Fruit fly (Drosophila melanogaster) whole organism, wandering third instar larva: ENCODE results near the gene CG14710.

Experiments used
- Abd-B ChIP-seq: fragments of >200 bp; optimal IDR thresholded peaks from 2 replicates; lab custom pipeline; 2017; ENCODE audit warnings: missing biosample characterization, missing genetic modification characterization
- CG32264 ChIP-seq: fragments of 200-800 bp; sonication (Bioruptor generic); optimal IDR thresholded peaks from 2 replicates; lab custom pipeline; 2016; ENCODE audit warnings: missing biosample characterization, missing genetic modification characterization
- CG9705 ChIP-seq: fragments of 200-800 bp; sonication (Bioruptor generic); optimal IDR thresholded peaks from 2 replicates; lab custom pipeline; 2018; ENCODE audit warnings: missing biosample characterization, mild to moderate bottlenecking, missing genetic modification characterization
- CrebA ChIP-seq: fragments of 200-800 bp; sonication (Bioruptor generic); optimal IDR thresholded peaks from 2 replicates; lab custom pipeline; 2016; ENCODE audit warnings: missing biosample characterization, mild to moderate bottlenecking, missing genetic modification characterization, borderline replicate concordance
- Dfd ChIP-seq: fragments of >200 bp; optimal IDR thresholded peaks from 2 replicates; lab custom pipeline; 2017; ENCODE audit warnings: missing biosample characterization, missing genetic modification characterization
- Dif ChIP-seq: fragments of 200-275, 200-300 bp; sonication (Bioruptor generic); optimal IDR thresholded peaks from 2 replicates; lab custom pipeline; 2018; ENCODE audit warnings: missing biosample characterization, missing genetic modification characterization; ENCODE audit not compliant: partially characterized antibody
- GATAd ChIP-seq: sonication (Bioruptor generic); optimal IDR thresholded peaks from 2 replicates; lab custom pipeline; 2016; ENCODE audit warnings: missing biosample characterization, missing genetic modification characterization
- HLH106 ChIP-seq: fragments of 200-800 bp; optimal IDR thresholded peaks from 3 replicates; lab custom pipeline; 2019; ENCODE audit warnings: missing biosample characterization, mild to moderate bottlenecking, missing genetic modification characterization, moderate library complexity
- Hnf4 ChIP-seq: fragments of 200-800 bp; sonication (Bioruptor generic); optimal IDR thresholded peaks from 2 replicates; lab custom pipeline; 2016; ENCODE audit warnings: missing biosample characterization, mild to moderate bottlenecking, missing genetic modification characterization
- Hr78 ChIP-seq: fragments of >200 bp; optimal IDR thresholded peaks from 2 replicates; lab custom pipeline; 2017; ENCODE audit warnings: missing biosample characterization, missing genetic modification characterization
- Hr83 ChIP-seq: fragments of 200-300 bp; sonication (Bioruptor generic); optimal IDR thresholded peaks from 2 replicates; lab custom pipeline; 2016; ENCODE audit warnings: missing biosample characterization, mild to moderate bottlenecking, missing genetic modification characterization, moderate library complexity; ENCODE audit not compliant: poor library complexity, severe bottlenecking
- Jra ChIP-seq: sonication (Bioruptor generic); optimal IDR thresholded peaks from 2 replicates; lab custom pipeline; 2016; ENCODE audit warnings: missing biosample characterization, missing genetic modification characterization
- Mio ChIP-seq: sonication (Bioruptor generic); optimal IDR thresholded peaks from 2 replicates; lab custom pipeline; 2016; ENCODE audit warnings: missing biosample characterization, missing genetic modification characterization
- Myc ChIP-seq: fragments of >200 bp; optimal IDR thresholded peaks from 2 replicates; lab custom pipeline; 2017
- N ChIP-seq: fragments of >200 bp; optimal IDR thresholded peaks from 2 replicates; lab custom pipeline; 2018; ENCODE audit warnings: missing biosample characterization, missing external identifiers, missing genetic modification characterization
- OdsH ChIP-seq: fragments of 200-800 bp; sonication (Bioruptor generic); optimal IDR thresholded peaks from 2 replicates; lab custom pipeline; 2016; ENCODE audit warnings: missing biosample characterization, mild to moderate bottlenecking, missing genetic modification characterization
- Rel ChIP-seq, 2 experiments: fragments of 200-800 bp; sonication (Bioruptor generic) in 1 of 2; optimal IDR thresholded peaks; 2 replicates in 1 of 2; 3 replicates in 1 of 2; lab custom pipeline; 2016 to 2019; ENCODE audit warnings: mild to moderate bottlenecking in 2 of 2, missing biosample characterization in 2 of 2, missing genetic modification characterization in 2 of 2, moderate library complexity in 1 of 2
- Sp1 ChIP-seq: fragments of 200-800 bp; sonication (Bioruptor generic); optimal IDR thresholded peaks from 3 replicates; lab custom pipeline; 2019; ENCODE audit warnings: missing biosample characterization, mild to moderate bottlenecking, missing genetic modification characterization, moderate library complexity
- Vsx2 ChIP-seq: fragments of 200-300, 225-300 bp; sonication (Bioruptor generic); optimal IDR thresholded peaks from 2 replicates; lab custom pipeline; 2018; ENCODE audit warnings: missing biosample characterization, missing genetic modification characterization; ENCODE audit not compliant: partially characterized antibody
- br ChIP-seq: fragments of 200-800 bp; sonication (Bioruptor generic); optimal IDR thresholded peaks from 2 replicates; lab custom pipeline; 2016; ENCODE audit warnings: missing biosample characterization, missing genetic modification characterization
- brk ChIP-seq: fragments of 200-800 bp; sonication (Bioruptor generic); optimal IDR thresholded peaks from 2 replicates; lab custom pipeline; 2016; ENCODE audit warnings: missing biosample characterization, mild to moderate bottlenecking, missing genetic modification characterization
- dl ChIP-seq, 2 experiments: fragments of 175-275, 200-275 bp in 1 of 2; fragments of 200-275 bp in 1 of 2; sonication (Bioruptor generic); optimal IDR thresholded peaks; lab custom pipeline; 2018; ENCODE audit warnings: mild to moderate bottlenecking in 2 of 2, missing biosample characterization in 2 of 2, missing genetic modification characterization in 2 of 2, moderate library complexity in 2 of 2; ENCODE audit not compliant: partially characterized antibody in 2 of 2, insufficient read depth in 1 of 2
- dmrt93B ChIP-seq: fragments of 200-800 bp; sonication (Bioruptor generic); optimal IDR thresholded peaks from 2 replicates; lab custom pipeline; 2018; ENCODE audit warnings: missing biosample characterization, mild to moderate bottlenecking, missing genetic modification characterization
- dsf ChIP-seq: sonication (Bioruptor generic); optimal IDR thresholded peaks from 2 replicates; lab custom pipeline; 2016; ENCODE audit warnings: missing biosample characterization, missing genetic modification characterization, borderline replicate concordance
- ey ChIP-seq: fragments of 200-800 bp; sonication (Bioruptor generic); optimal IDR thresholded peaks from 2 replicates; lab custom pipeline; 2016; ENCODE audit warnings: missing biosample characterization, missing genetic modification characterization
- foxo ChIP-seq, 2 experiments: fragments of 200-800 bp; sonication (Bioruptor generic); optimal IDR thresholded peaks; 2 replicates in 1 of 2; 3 replicates in 1 of 2; lab custom pipeline; 2016 to 2017; ENCODE audit warnings: missing biosample characterization in 2 of 2, missing genetic modification characterization in 2 of 2
- fru ChIP-seq: fragments of 200-800 bp; sonication (Bioruptor generic); optimal IDR thresholded peaks from 3 replicates; lab custom pipeline; 2016; ENCODE audit warnings: missing biosample characterization, mild to moderate bottlenecking, missing genetic modification characterization
- h ChIP-seq: fragments of 200-800 bp; sonication (Bioruptor generic); optimal IDR thresholded peaks from 3 replicates; lab custom pipeline; 2016; ENCODE audit warnings: missing biosample characterization, mild to moderate bottlenecking, missing genetic modification characterization
- jim ChIP-seq: fragments of 175-275, 200-325 bp; sonication (Bioruptor generic); optimal IDR thresholded peaks from 2 replicates; lab custom pipeline; 2016; ENCODE audit warnings: missing biosample characterization, mild to moderate bottlenecking, missing genetic modification characterization
- lola ChIP-seq: fragments of >200 bp; optimal IDR thresholded peaks from 2 replicates; lab custom pipeline; 2017; ENCODE audit warnings: missing biosample characterization, missing genetic modification characterization
- pan ChIP-seq: fragments of >200 bp; optimal IDR thresholded peaks from 2 replicates; lab custom pipeline; 2017
- psq ChIP-seq: fragments of 200-800 bp; sonication (Bioruptor generic); optimal IDR thresholded peaks from 3 replicates; lab custom pipeline; 2017; ENCODE audit warnings: missing biosample characterization, mild to moderate bottlenecking, missing genetic modification characterization, moderate library complexity
- rgr ChIP-seq: fragments of 200-800 bp; sonication (Bioruptor generic); optimal IDR thresholded peaks from 3 replicates; lab custom pipeline; 2016; ENCODE audit warnings: missing biosample characterization, mild to moderate bottlenecking, missing genetic modification characterization
- sage ChIP-seq: fragments of 200-800 bp; sonication (Bioruptor generic); optimal IDR thresholded peaks from 2 replicates; lab custom pipeline; 2016; ENCODE audit warnings: missing biosample characterization, mild to moderate bottlenecking, missing genetic modification characterization
- sv ChIP-seq: fragments of 200-800 bp; sonication (Bioruptor generic); optimal IDR thresholded peaks from 3 replicates; lab custom pipeline; 2016; ENCODE audit warnings: missing biosample characterization, missing genetic modification characterization
- tai ChIP-seq: sonication (Bioruptor generic); optimal IDR thresholded peaks from 2 replicates; lab custom pipeline; 2016; ENCODE audit warnings: missing biosample characterization, missing genetic modification characterization
- usp ChIP-seq: fragments of >200 bp; optimal IDR thresholded peaks from 2 replicates; lab custom pipeline; 2017; ENCODE audit warnings: missing biosample characterization, missing genetic modification characterization
- woc ChIP-seq: sonication (Bioruptor generic); optimal IDR thresholded peaks from 2 replicates; lab custom pipeline; 2016; ENCODE audit warnings: missing biosample characterization, mild to moderate bottlenecking, missing genetic modification characterization

The CG14710 gene

DNA sequence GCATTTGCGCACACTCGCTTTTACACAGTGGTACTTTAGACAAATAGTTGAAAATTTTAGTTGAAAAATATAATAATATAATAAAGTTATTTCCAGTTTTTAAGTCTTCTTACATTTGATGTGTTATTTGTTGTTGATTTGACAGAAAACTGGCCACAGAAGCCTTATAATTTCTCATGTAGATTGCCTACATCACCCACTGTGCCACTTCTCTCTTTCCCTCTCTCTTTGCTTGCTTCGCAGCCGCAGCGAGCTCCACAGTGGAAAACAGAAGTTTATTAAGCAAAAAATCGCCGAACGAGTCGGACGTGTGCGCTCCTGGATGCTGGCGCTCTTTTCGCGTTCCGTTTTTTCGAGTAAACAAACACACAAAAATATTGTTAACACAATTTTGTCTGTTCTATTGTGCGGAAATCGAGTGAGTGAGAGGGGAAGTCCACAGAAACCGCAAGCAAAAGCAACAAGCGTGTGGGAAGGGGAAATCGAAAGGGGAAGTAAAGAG, 36.0 kb downstream of the CG14710 start, which contains the start of gene CG42327 (continued):
- TF ChIP-seq Hr78 (no peak), sv (peak; percentile 89)

DNA sequence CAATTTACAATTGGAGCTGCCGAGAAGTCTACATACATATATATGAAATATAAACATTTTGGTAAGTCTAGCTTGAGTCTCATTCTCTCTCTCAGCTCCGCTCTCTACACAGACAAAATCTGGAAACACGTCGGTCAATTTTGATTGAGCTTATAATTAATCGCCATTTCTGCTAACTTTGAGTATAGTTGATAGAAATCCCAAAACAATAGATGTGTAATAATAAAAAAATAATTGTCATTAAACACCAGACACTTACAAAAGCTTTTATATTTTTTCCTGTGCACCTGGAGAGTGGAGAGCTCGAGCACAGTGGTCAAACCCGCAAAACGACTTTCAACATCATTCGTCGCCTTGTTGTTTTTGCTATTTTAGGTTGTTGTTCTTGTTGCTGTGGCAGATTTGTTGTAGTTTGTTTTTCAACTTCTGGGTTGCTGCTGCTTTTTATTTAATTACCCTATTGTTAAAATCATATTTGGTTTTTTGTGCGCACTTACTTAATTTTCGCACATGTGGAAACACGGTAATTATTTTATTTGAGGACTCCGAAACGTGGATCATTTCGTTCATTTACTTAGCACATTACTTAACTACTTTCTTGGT, 36.8 kb downstream of the CG14710 start:
- TF ChIP-seq sv: peak; percentile 93
- TF ChIP-seq Rel (GFP tag; optimal IDR thresholded peaks at IDR 0.05; lab: Kevin White, UChicago): peak; percentile 96
- peak; percentile 30 for TF ChIP-seq Rel (tag; optimal IDR thresholded peaks at IDR 0.05; lab: Kevin White, UChicago)
- TF ChIP-seq rgr (GFP tag; lab: Kevin White, UChicago): peak; percentile 99
- TF ChIP-seq pan: no peak
- no peak for TF ChIP-seq Vsx2 (GFP tag; lab: Kevin White, UChicago)
- peak; percentile 58 for TF ChIP-seq jim (GFP tag; lab: Kevin White, UChicago)
- TF ChIP-seq lola (GFP tag; lab: Kevin White, UChicago): no peak
- TF ChIP-seq fru (GFP tag; lab: Kevin White, UChicago): peak; percentile 98
- no peak for TF ChIP-seq Dfd (GFP tag; lab: Kevin White, UChicago)
- TF ChIP-seq HLH106: peak; percentile 97
- TF ChIP-seq Sp1 (GFP tag; lab: Kevin White, UChicago): peak; percentile 97
- TF ChIP-seq tai (GFP tag; lab: Kevin White, UChicago): peak; percentile 95
- no peak for TF ChIP-seq usp (GFP tag; lab: Kevin White, UChicago)
- TF ChIP-seq N (GFP tag; lab: Kevin White, UChicago): no peak
- peak; percentile 99 for TF ChIP-seq h (GFP tag; lab: Kevin White, UChicago)
- TF ChIP-seq Hnf4 (GFP tag; lab: Kevin White, UChicago): peak; percentile 98
- TF ChIP-seq dmrt93B (GFP tag; lab: Kevin White, UChicago): peak; percentile 95
- TF ChIP-seq CG9705 (GFP tag; lab: Kevin White, UChicago): peak; percentile 69
- peak; percentile 22 for TF ChIP-seq Dif (GFP tag; lab: Kevin White, UChicago)
- TF ChIP-seq foxo (GFP tag; optimal IDR thresholded peaks at IDR 0.05; lab: Kevin White, UChicago): peak; percentile 97 to 99
- peak; percentile 99 for TF ChIP-seq br (GFP tag; lab: Kevin White, UChicago)
- peak; percentile 80 for TF ChIP-seq GATAd
- TF ChIP-seq dsf (GFP tag; lab: Kevin White, UChicago): peak; percentile 90
- TF ChIP-seq Abd-B (GFP tag; lab: Kevin White, UChicago): no peak
- TF ChIP-seq Mio (GFP tag; lab: Kevin White, UChicago): peak; percentile 86
- TF ChIP-seq psq (GFP tag; lab: Kevin White, UChicago): peak; percentile 94
- peak; percentile 97 for TF ChIP-seq CG32264 (GFP tag; lab: Kevin White, UChicago)
- TF ChIP-seq dl (GFP tag; optimal IDR thresholded peaks at IDR 0.05; lab: Kevin White, UChicago; ENCODE audit: insufficient read depth in 1 of 2, partially characterized antibody in 2 of 2): no peak
- no peak for TF ChIP-seq Hr78
- peak; percentile 94 for TF ChIP-seq woc (GFP tag; lab: Kevin White, UChicago)
- TF ChIP-seq sage: peak; percentile 98
- peak; percentile 99 for TF ChIP-seq ey
- peak; percentile 97 for TF ChIP-seq brk (GFP tag; lab: Kevin White, UChicago)
- peak; percentile 99 for TF ChIP-seq OdsH (GFP tag; lab: Kevin White, UChicago)
- peak; percentile 94 for TF ChIP-seq CrebA (GFP tag; lab: Kevin White, UChicago)
- TF ChIP-seq Jra (GFP tag; lab: Kevin White, UChicago): peak; percentile 92
- no peak for TF ChIP-seq Myc (lab: Kevin White, UChicago)
- peak; percentile 94 for TF ChIP-seq Hr83 (GFP tag; lab: Kevin White, UChicago)
